Fruit fly (Drosophila melanogaster) whole organism, embryonic: ENCODE measurements around the gene CG11600.

Experiments
- Antp ChIP-seq: fragments of 200-800 bp; sonication (Bioruptor generic); optimal IDR thresholded peaks from 3 replicates; lab custom pipeline; 2016; ENCODE audit warnings: missing biosample characterization, missing genetic modification characterization
- Blimp-1 ChIP-seq: fragments of 200-800 bp; sonication (Bioruptor generic); optimal IDR thresholded peaks from 3 replicates; lab custom pipeline; 2018; ENCODE audit warnings: missing biosample characterization, missing genetic modification characterization, mild to moderate bottlenecking, moderate library complexity, missing genetic modification reagents
- CG10366 ChIP-seq: fragments of 200-800 bp; sonication (Bioruptor generic); IDR thresholded peaks from 2 replicates; pipeline ENCODE4 v1.3.6; 2022; ENCODE audit warnings: missing biosample characterization, missing genetic modification characterization
- CG11085 ChIP-seq: fragments of 200-800 bp; sonication (Bioruptor generic); IDR thresholded peaks from 2 replicates; pipeline ENCODE4 v1.3.6; 2022; ENCODE audit warnings: missing biosample characterization, missing genetic modification characterization
- CG12299 ChIP-seq: fragments of 200-800 bp; sonication (Bioruptor generic); optimal IDR thresholded peaks from 2 replicates; lab custom pipeline; 2018; ENCODE audit warnings: missing biosample characterization, mild to moderate bottlenecking, missing genetic modification characterization
- CG12391 ChIP-seq: fragments of 200-800 bp; sonication (Bioruptor generic); optimal IDR thresholded peaks from 3 replicates; lab custom pipeline; 2018; ENCODE audit warnings: missing biosample characterization, mild to moderate bottlenecking, missing genetic modification characterization, moderate library complexity
- CG12942 ChIP-seq: fragments of 200-800 bp; sonication (Bioruptor generic); optimal IDR thresholded peaks from 3 replicates; lab custom pipeline; 2016; ENCODE audit warnings: missing biosample characterization, missing genetic modification characterization
- CG14667 ChIP-seq: fragments of 200-800 bp; sonication (Bioruptor generic); IDR thresholded peaks from 2 replicates; pipeline ENCODE4 v1.3.6; 2022; ENCODE audit warnings: missing biosample characterization, missing genetic modification characterization
- CG15269 ChIP-seq: fragments of 200-800 bp; sonication (Bioruptor generic); optimal IDR thresholded peaks from 2 replicates; lab custom pipeline; 2018; ENCODE audit warnings: missing biosample characterization, mild to moderate bottlenecking, missing genetic modification characterization, moderate library complexity
- CG17568 ChIP-seq: fragments of 200-800 bp; sonication (Bioruptor generic); optimal IDR thresholded peaks from 2 replicates; lab custom pipeline; 2018; ENCODE audit warnings: missing biosample characterization, mild to moderate bottlenecking, missing genetic modification characterization, moderate library complexity
- CG18619 ChIP-seq: fragments of 200-800 bp; sonication (Bioruptor generic); optimal IDR thresholded peaks from 3 replicates; lab custom pipeline; 2017; ENCODE audit warnings: missing biosample characterization, mild to moderate bottlenecking, missing genetic modification characterization
- CG2120 ChIP-seq: fragments of 200-800 bp; sonication (Bioruptor generic); optimal IDR thresholded peaks from 3 replicates; lab custom pipeline; 2016; ENCODE audit warnings: missing biosample characterization, missing genetic modification characterization
- CG31388 ChIP-seq: fragments of 200-800 bp; sonication (Bioruptor generic); optimal IDR thresholded peaks from 2 replicates; lab custom pipeline; 2016; ENCODE audit warnings: missing biosample characterization, missing genetic modification characterization
- CG3163 ChIP-seq: fragments of 200-800 bp; sonication (Bioruptor generic); optimal IDR thresholded peaks from 3 replicates; lab custom pipeline; 2016; ENCODE audit warnings: missing biosample characterization, missing genetic modification characterization
- CG34224 ChIP-seq: fragments of 200-800 bp; sonication (Bioruptor generic); IDR thresholded peaks from 3 replicates; pipeline ENCODE4 v1.3.6; 2022; ENCODE audit warnings: missing biosample characterization, missing genetic modification characterization; ENCODE audit not compliant: partially characterized antibody
- CG3726 ChIP-seq: fragments of 200-800 bp; sonication (Bioruptor generic); IDR thresholded peaks from 3 replicates; pipeline ENCODE4, ENCODE4 v1.3.6; 2022; ENCODE audit warnings: missing biosample characterization, missing genetic modification characterization
- CG4820 ChIP-seq: fragments of 200-800 bp; sonication (Bioruptor generic); optimal IDR thresholded peaks from 3 replicates; lab custom pipeline; 2016; ENCODE audit warnings: missing biosample characterization, missing genetic modification characterization
- CG5245 ChIP-seq: fragments of 200-800 bp; sonication (Bioruptor generic); optimal IDR thresholded peaks from 3 replicates; lab custom pipeline; 2016; ENCODE audit warnings: missing biosample characterization, missing genetic modification characterization
- CG6765 ChIP-seq: fragments of 200-800 bp; sonication (Bioruptor generic); optimal IDR thresholded peaks from 3 replicates; lab custom pipeline; 2017; ENCODE audit warnings: missing biosample characterization, mild to moderate bottlenecking, missing genetic modification characterization
- CG7839 ChIP-seq: fragments of 200-800 bp; sonication (Bioruptor generic); optimal IDR thresholded peaks from 3 replicates; lab custom pipeline; 2018; ENCODE audit warnings: missing biosample characterization, mild to moderate bottlenecking, missing genetic modification characterization, moderate library complexity
- CG8388 ChIP-seq: fragments of 200-800 bp; sonication (Bioruptor generic); optimal IDR thresholded peaks from 2 replicates; lab custom pipeline; 2019; ENCODE audit warnings: missing biosample characterization, mild to moderate bottlenecking, missing genetic modification characterization, moderate library complexity
- Dbx ChIP-seq: fragments of 200-800 bp; sonication (Bioruptor generic); IDR thresholded peaks from 3 replicates; pipeline ENCODE4 v1.3.6; 2022; ENCODE audit warnings: missing biosample characterization, missing genetic modification characterization
- Drgx ChIP-seq: fragments of 200-800 bp; sonication (Bioruptor generic); IDR thresholded peaks from 2 replicates; pipeline ENCODE4 v1.3.6; 2022; ENCODE audit warnings: missing biosample characterization, missing genetic modification characterization
- Elba2 ChIP-seq: fragments of 200-800 bp; sonication (Bioruptor generic); optimal IDR thresholded peaks from 3 replicates; lab custom pipeline; 2016; ENCODE audit warnings: missing biosample characterization, missing genetic modification characterization
- Fer2 ChIP-seq: fragments of 200-800 bp; sonication (Bioruptor generic); optimal IDR thresholded peaks from 2 replicates; lab custom pipeline; 2018; ENCODE audit warnings: missing biosample characterization, mild to moderate bottlenecking, missing genetic modification characterization, moderate library complexity
- HLHmδ ChIP-seq: fragments of 200-800 bp; sonication (Bioruptor generic); optimal IDR thresholded peaks from 2 replicates; lab custom pipeline; 2018; ENCODE audit warnings: missing biosample characterization, mild to moderate bottlenecking, missing genetic modification characterization, moderate library complexity
- PHDP ChIP-seq: fragments of 200-800 bp; sonication (Bioruptor generic); optimal IDR thresholded peaks from 3 replicates; lab custom pipeline; 2018; ENCODE audit warnings: missing biosample characterization, mild to moderate bottlenecking, missing genetic modification characterization, moderate library complexity
- Sox100B ChIP-seq: fragments of 200-800 bp; sonication (Bioruptor generic); optimal IDR thresholded peaks from 3 replicates; lab custom pipeline; 2018; ENCODE audit warnings: missing biosample characterization, mild to moderate bottlenecking, missing genetic modification characterization
- ci ChIP-seq: fragments of 200-800 bp; sonication (Bioruptor generic); IDR thresholded peaks from 3 replicates; pipeline ENCODE4 v1.3.6; 2022; ENCODE audit warnings: missing biosample characterization, missing genetic modification characterization
- croc ChIP-seq: fragments of 200-800 bp; sonication (Bioruptor generic); conservative IDR thresholded peaks from 3 replicates; pipeline ENCODE4 v1.3.6; 2022; ENCODE audit warnings: missing biosample characterization, missing genetic modification characterization
- emc ChIP-seq: fragments of 200-800 bp; sonication (Bioruptor generic); optimal IDR thresholded peaks from 2 replicates; lab custom pipeline; 2016; ENCODE audit warnings: missing biosample characterization, missing genetic modification characterization
- ems ChIP-seq: fragments of 200-800 bp; sonication (Bioruptor generic); optimal IDR thresholded peaks from 3 replicates; lab custom pipeline; 2016; ENCODE audit warnings: missing biosample characterization, missing genetic modification characterization
- inv ChIP-seq: fragments of 200-800 bp; sonication (Bioruptor generic); IDR thresholded peaks from 2 replicates; pipeline ENCODE4 v1.3.6; 2022; ENCODE audit warnings: missing biosample characterization, missing genetic modification characterization; ENCODE audit not compliant: partially characterized antibody
- kay ChIP-seq: fragments of 200-800 bp; sonication (Bioruptor generic); optimal IDR thresholded peaks from 2 replicates; lab custom pipeline; 2016; ENCODE audit warnings: missing biosample characterization, missing genetic modification characterization
- ken ChIP-seq: fragments of 200-800 bp; sonication (Bioruptor generic); IDR thresholded peaks from 3 replicates; pipeline ENCODE4 v1.3.6; 2022; ENCODE audit warnings: missing biosample characterization, missing genetic modification characterization
- lmd ChIP-seq: fragments of 200-800 bp; sonication (Bioruptor generic); IDR thresholded peaks from 2 replicates; pipeline ENCODE4 v1.3.6; 2022; ENCODE audit warnings: missing biosample characterization, missing genetic modification characterization
- nau ChIP-seq: fragments of 200-800 bp; sonication (Bioruptor generic); optimal IDR thresholded peaks from 3 replicates; lab custom pipeline; 2017; ENCODE audit warnings: missing biosample characterization, mild to moderate bottlenecking, missing genetic modification characterization, missing genetic modification reagents
- oc ChIP-seq: fragments of 200-800 bp; sonication (Bioruptor generic); optimal IDR thresholded peaks from 2 replicates; lab custom pipeline; 2018; ENCODE audit warnings: missing biosample characterization, mild to moderate bottlenecking, missing genetic modification characterization, moderate library complexity
- pho ChIP-seq: fragments of 200-800 bp; sonication (Bioruptor generic); optimal IDR thresholded peaks from 2 replicates; lab custom pipeline; 2016; ENCODE audit warnings: missing biosample characterization, missing genetic modification characterization
- phol ChIP-seq: fragments of 200-800 bp; sonication (Bioruptor generic); optimal IDR thresholded peaks from 3 replicates; lab custom pipeline; 2018; ENCODE audit warnings: missing biosample characterization, mild to moderate bottlenecking, missing genetic modification characterization, moderate library complexity
- pita ChIP-seq: fragments of 200-800 bp; sonication (Bioruptor generic); optimal IDR thresholded peaks from 2 replicates; lab custom pipeline; 2017; ENCODE audit warnings: missing biosample characterization, mild to moderate bottlenecking, missing genetic modification characterization
- ranshi ChIP-seq: fragments of 200-800 bp; sonication (Bioruptor generic); IDR thresholded peaks from 2 replicates; pipeline ENCODE4 v1.3.6; 2022; ENCODE audit warnings: missing biosample characterization, missing genetic modification characterization
- repo ChIP-seq: fragments of 200-800 bp; sonication (Bioruptor generic); optimal IDR thresholded peaks from 2 replicates; lab custom pipeline; 2016; ENCODE audit warnings: missing biosample characterization, missing genetic modification characterization
- vvl ChIP-seq: fragments of 200-800 bp; sonication (Bioruptor generic); IDR thresholded peaks from 2 replicates; pipeline ENCODE4 v1.3.6; 2022; ENCODE audit warnings: missing biosample characterization, missing genetic modification characterization
- zen2 ChIP-seq: fragments of 200-800 bp; sonication (Bioruptor generic); IDR thresholded peaks from 3 replicates; pipeline ENCODE4 v1.3.6; 2022; ENCODE audit warnings: missing biosample characterization, missing genetic modification characterization; ENCODE audit not compliant: partially characterized antibody

CG11600 gene

DNA sequence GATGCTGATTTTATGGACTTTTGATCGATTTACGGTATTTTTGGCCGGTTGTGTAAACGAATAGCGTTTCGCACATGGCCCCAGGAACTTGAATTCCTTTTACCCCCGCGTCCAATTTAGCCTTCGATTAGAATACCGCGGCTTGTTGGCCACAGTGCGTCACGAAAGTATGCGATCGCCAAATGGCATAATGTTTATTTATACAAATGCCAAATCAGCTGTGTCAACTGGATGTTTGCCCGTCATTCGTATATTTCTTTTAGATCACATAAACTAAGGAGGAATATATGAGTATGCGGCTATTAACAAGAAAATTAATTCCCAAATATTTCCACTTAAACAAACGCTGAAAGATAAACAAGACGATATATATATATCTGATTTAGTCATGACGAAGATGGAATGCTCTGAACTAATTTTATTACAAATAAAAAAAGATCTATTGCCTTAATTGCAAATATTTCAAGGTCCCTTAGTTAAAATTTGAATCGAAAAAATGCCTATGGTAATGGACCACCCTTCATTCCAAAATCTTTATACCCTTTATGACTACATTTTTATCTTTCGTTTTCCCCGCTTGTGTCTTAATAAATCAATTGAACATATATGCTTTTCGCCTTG is 20.7 kb downstream of the CG11600 start (continued):
- TF ChIP-seq nau (GFP tag; lab: Kevin White, UChicago), result no peak
- TF ChIP-seq CG2120 (GFP tag; lab: Kevin White, UChicago), result peak; percentile 64
- peak; percentile 25 for TF ChIP-seq CG6765 (GFP tag; lab: Kevin White, UChicago)
- peak; percentile 16 for TF ChIP-seq PHDP
- TF ChIP-seq Dbx (GFP tag; lab: Robert Waterston, UW), result 0 out of 3 replicates have a peak, but pooled peaks have one; percentile 24

- TF ChIP-seq CG4820 (GFP tag; lab: Kevin White, UChicago) (no peak), ranshi (no peak), pho (GFP tag; lab: Kevin White, UChicago) (no peak), HLHmδ (GFP tag; lab: Kevin White, UChicago) (no peak), CG3726 (GFP tag; lab: Robert Waterston, UW) (peak; percentile 18; the same call in 1 of the 3 replicates), ems (GFP tag; lab: Kevin White, UChicago) (no peak), CG18619 (GFP tag; lab: Kevin White, UChicago) (no peak), kay (GFP tag; lab: Kevin White, UChicago) (no peak), CG10366 (no peak), CG5245 (GFP tag; lab: Kevin White, UChicago) (no peak), CG15269 (tag; lab: Kevin White, UChicago) (no peak), zen2 (GFP tag; lab: Robert Waterston, UW) (no peak), croc (GFP tag; lab: Robert Waterston, UW) (no peak), Drgx (GFP tag; lab: Robert Waterston, UW) (peak; percentile 29; the same call in 1 of the 2 replicates), CG11085 (GFP tag; lab: Robert Waterston, UW) (0 out of 2 replicates have a peak, but pooled peaks have one; percentile 14), Blimp-1 (GFP tag; lab: Kevin White, UChicago) (peak; percentile 50), Antp (no peak), repo (GFP tag; lab: Kevin White, UChicago) (no peak), CG3163 (GFP tag; lab: Kevin White, UChicago) (no peak), CG31388 (GFP tag; lab: Kevin White, UChicago) (no peak), vvl (0 out of 2 replicates have a peak, but pooled peaks have one; percentile 27), pita (GFP tag; lab: Kevin White, UChicago) (no peak), CG12391 (tag; lab: Kevin White, UChicago) (no peak), CG14667 (GFP tag; lab: Robert Waterston, UW) (no peak), inv (no peak), lmd (peak; percentile 15; the same call in 1 of the 2 replicates), ci (GFP tag; lab: Robert Waterston, UW) (0 out of 3 replicates have a peak, but pooled peaks have one; percentile 19), oc (tag; lab: Kevin White, UChicago) (peak; percentile 25), CG12299 (tag; lab: Kevin White, UChicago) (no peak), Elba2 (GFP tag; lab: Kevin White, UChicago) (no peak), CG8388 (GFP tag; lab: Kevin White, UChicago) (no peak), CG34224 (GFP tag; lab: Robert Waterston, UW) (no peak), Fer2 (no peak), phol (tag; lab: Kevin White, UChicago) (no peak), ken (0 out of 3 replicates have a peak, but pooled peaks have one; percentile 18), CG17568 (GFP tag; lab: Kevin White, UChicago) (no peak), CG12942 (GFP tag; lab: Kevin White, UChicago) (no peak), CG7839 (tag; lab: Kevin White, UChicago) (no peak), Sox100B (GFP tag; lab: Kevin White, UChicago) (no peak), emc (GFP tag; lab: Kevin White, UChicago) (no peak)
- TF ChIP-seq, all 482 proteins: peak for 9
Measured at dm6 chr3R:12662531-12662930, 26.2 kb downstream of the CG11600 start, which contains the start of gene CG14395. Gene CG14395 (plus strand): TSS chr3R:12662831.
